Fruit fly (Drosophila melanogaster) whole organism, embryonic: Measurements from ENCODE around the gene amon.

Experiments
- CG10147 ChIP-seq: fragments of 200-800 bp; sonication (Bioruptor generic); optimal IDR thresholded peaks from 2 replicates; lab custom pipeline; 2019; ENCODE audit warnings: missing biosample characterization, mild to moderate bottlenecking, missing genetic modification characterization, moderate library complexity
- CG14014 ChIP-seq: fragments of 200-800 bp; sonication (Bioruptor generic); IDR thresholded peaks from 2 replicates; pipeline ENCODE4 v1.3.6; 2022; ENCODE audit warnings: missing biosample characterization, missing genetic modification characterization
- CG14965 ChIP-seq: fragments of 200-800 bp; sonication (Bioruptor generic); optimal IDR thresholded peaks from 2 replicates; lab custom pipeline; 2016; ENCODE audit warnings: missing biosample characterization, missing genetic modification characterization, borderline replicate concordance
- CG17802 ChIP-seq: fragments of 200-800 bp; sonication (Bioruptor generic); optimal IDR thresholded peaks from 2 replicates; lab custom pipeline; 2018; ENCODE audit warnings: missing biosample characterization, mild to moderate bottlenecking, missing genetic modification characterization, moderate library complexity
- CG18262 ChIP-seq: fragments of 200-800 bp; optimal IDR thresholded peaks from 3 replicates; lab custom pipeline; 2019; ENCODE audit warnings: missing biosample characterization, mild to moderate bottlenecking, missing genetic modification characterization, moderate library complexity
- CG2712 ChIP-seq: fragments of 200-800 bp; optimal IDR thresholded peaks from 3 replicates; lab custom pipeline; 2019; ENCODE audit warnings: missing biosample characterization, mild to moderate bottlenecking, missing genetic modification characterization, moderate library complexity
- CG2875 ChIP-seq: fragments of 200-800 bp; sonication (Bioruptor generic); optimal IDR thresholded peaks from 2 replicates; lab custom pipeline; 2017; ENCODE audit warnings: missing biosample characterization, mild to moderate bottlenecking, missing genetic modification characterization, missing genetic modification reagents
- CG34224 ChIP-seq: fragments of 200-800 bp; sonication (Bioruptor generic); IDR thresholded peaks from 3 replicates; pipeline ENCODE4 v1.3.6; 2022; ENCODE audit warnings: missing biosample characterization, missing genetic modification characterization; ENCODE audit not compliant: partially characterized antibody
- CG34422 ChIP-seq: fragments of 200-800 bp; sonication (Bioruptor generic); IDR thresholded peaks from 3 replicates; pipeline ENCODE4 v1.3.6; 2022; ENCODE audit warnings: missing biosample characterization, missing genetic modification characterization
- CG42726 ChIP-seq: fragments of 200-800 bp; sonication (Bioruptor generic); IDR thresholded peaks from 2 replicates; pipeline ENCODE4 v1.3.6; 2022; ENCODE audit warnings: missing biosample characterization, missing genetic modification characterization; ENCODE audit not compliant: partially characterized antibody
- CG4404 ChIP-seq: fragments of 200-800 bp; sonication (Bioruptor generic); IDR thresholded peaks from 2 replicates; pipeline ENCODE4 v1.3.6; 2022; ENCODE audit warnings: missing biosample characterization, missing genetic modification characterization
- CG7357 ChIP-seq: fragments of 200-800 bp; sonication (Bioruptor generic); IDR thresholded peaks from 3 replicates; pipeline ENCODE4 v1.3.6; 2022; ENCODE audit warnings: missing biosample characterization, missing genetic modification characterization
- CG7556 ChIP-seq: fragments of 200-800 bp; sonication (Bioruptor generic); optimal IDR thresholded peaks from 2 replicates; lab custom pipeline; 2017; ENCODE audit warnings: missing biosample characterization, mild to moderate bottlenecking, missing genetic modification characterization
- CG7786 ChIP-seq: fragments of 200-800 bp; sonication (Bioruptor generic); optimal IDR thresholded peaks from 2 replicates; lab custom pipeline; 2016; ENCODE audit warnings: missing biosample characterization, missing genetic modification characterization
- CG7839 ChIP-seq: fragments of 200-800 bp; sonication (Bioruptor generic); optimal IDR thresholded peaks from 3 replicates; lab custom pipeline; 2018; ENCODE audit warnings: missing biosample characterization, mild to moderate bottlenecking, missing genetic modification characterization, moderate library complexity
- CG7963 ChIP-seq: fragments of 200-800 bp; sonication (Bioruptor generic); IDR thresholded peaks from 3 replicates; pipeline ENCODE4 v1.3.6; 2022; ENCODE audit warnings: missing biosample characterization, missing genetic modification characterization; ENCODE audit not compliant: partially characterized antibody
- CG8281 ChIP-seq: fragments of 200-800 bp; sonication (Bioruptor generic); optimal IDR thresholded peaks from 2 replicates; lab custom pipeline; 2018; ENCODE audit warnings: missing biosample characterization, mild to moderate bottlenecking, missing genetic modification characterization, moderate library complexity
- CG9609 ChIP-seq: fragments of 200-800 bp; sonication (Bioruptor generic); optimal IDR thresholded peaks from 3 replicates; lab custom pipeline; 2016; ENCODE audit warnings: missing biosample characterization, missing genetic modification characterization
- CG9727 ChIP-seq: fragments of 200-800 bp; sonication (Bioruptor generic); optimal IDR thresholded peaks from 3 replicates; lab custom pipeline; 2017; ENCODE audit warnings: missing biosample characterization, mild to moderate bottlenecking, missing genetic modification characterization
- Dll ChIP-seq: fragments of 200-800 bp; sonication (Bioruptor generic); IDR thresholded peaks from 4 replicates; pipeline ENCODE4 v1.3.6; 2022; ENCODE audit warnings: missing biosample characterization, missing genetic modification characterization; ENCODE audit not compliant: partially characterized antibody
- HLH54F ChIP-seq: fragments of 200-800 bp; sonication (Bioruptor generic); optimal IDR thresholded peaks from 3 replicates; lab custom pipeline; 2016; ENCODE audit warnings: missing biosample characterization, missing genetic modification characterization
- Hmx ChIP-seq: fragments of 200-800 bp; sonication (Bioruptor generic); optimal IDR thresholded peaks from 2 replicates; lab custom pipeline; 2016; ENCODE audit warnings: missing biosample characterization, missing genetic modification characterization
- MBD-R2 ChIP-seq: fragments of 200-800 bp; sonication (Bioruptor generic); IDR thresholded peaks from 2 replicates; pipeline ENCODE4 v1.3.6; 2022; ENCODE audit warnings: missing biosample characterization, missing genetic modification characterization
- MESR4 ChIP-seq: fragments of 200-800 bp; sonication (Bioruptor generic); optimal IDR thresholded peaks from 2 replicates; lab custom pipeline; 2018; ENCODE audit warnings: missing biosample characterization, mild to moderate bottlenecking, missing genetic modification characterization, moderate library complexity
- Max ChIP-seq: fragments of 200-800 bp; sonication (Bioruptor generic); optimal IDR thresholded peaks from 2 replicates; lab custom pipeline; 2016; ENCODE audit warnings: missing biosample characterization, mild to moderate bottlenecking, missing genetic modification characterization
- Mes4 ChIP-seq: fragments of 200-800 bp; sonication (Bioruptor generic); optimal IDR thresholded peaks from 2 replicates; lab custom pipeline; 2016; ENCODE audit warnings: missing biosample characterization, missing genetic modification characterization
- Myb ChIP-seq: fragments of 200-800 bp; sonication (Bioruptor generic); optimal IDR thresholded peaks from 2 replicates; lab custom pipeline; 2016; ENCODE audit warnings: missing biosample characterization, missing genetic modification characterization
- Opbp ChIP-seq: fragments of 200-800 bp; sonication (Bioruptor generic); IDR thresholded peaks from 3 replicates; pipeline ENCODE4 v1.3.6; 2022; ENCODE audit warnings: missing biosample characterization, missing genetic modification characterization; ENCODE audit not compliant: partially characterized antibody
- Ravus ChIP-seq: fragments of 200-800 bp; sonication (Bioruptor generic); IDR thresholded peaks from 2 replicates; pipeline ENCODE4 v1.3.6; 2022; ENCODE audit warnings: missing biosample characterization, missing genetic modification characterization
- Rfx ChIP-seq: fragments of 200-800 bp; sonication (Bioruptor generic); IDR thresholded peaks from 2 replicates; pipeline ENCODE4 v1.3.6; 2022; ENCODE audit warnings: missing biosample characterization, missing genetic modification characterization
- Side ChIP-seq: fragments of 200-800 bp; sonication (Bioruptor generic); optimal IDR thresholded peaks from 2 replicates; lab custom pipeline; 2016; ENCODE audit warnings: missing biosample characterization, missing genetic modification characterization
- Six4 ChIP-seq: fragments of 200-800 bp; sonication (Bioruptor generic); optimal IDR thresholded peaks from 2 replicates; lab custom pipeline; 2016; ENCODE audit warnings: missing biosample characterization, missing genetic modification characterization
- Sry-β ChIP-seq: fragments of 200-800 bp; sonication (Bioruptor generic); optimal IDR thresholded peaks from 2 replicates; lab custom pipeline; 2018; ENCODE audit warnings: missing biosample characterization, mild to moderate bottlenecking, missing genetic modification characterization, moderate library complexity
- TFAM ChIP-seq: fragments of 200-800 bp; sonication (Bioruptor generic); optimal IDR thresholded peaks from 2 replicates; lab custom pipeline; 2017; ENCODE audit warnings: missing biosample characterization, missing genetic modification characterization, inconsistent platforms
- Vsx1 ChIP-seq: fragments of 200-800 bp; sonication (Bioruptor generic); optimal IDR thresholded peaks from 2 replicates; lab custom pipeline; 2017; ENCODE audit warnings: missing biosample characterization, mild to moderate bottlenecking, missing genetic modification characterization, missing genetic modification reagents
- ase ChIP-seq: fragments of 200-800 bp; sonication (Bioruptor generic); IDR thresholded peaks from 3 replicates; pipeline ENCODE4 v1.3.6; 2022; ENCODE audit warnings: missing biosample characterization, missing genetic modification characterization
- br ChIP-seq: fragments of >200 bp; optimal IDR thresholded peaks from 2 replicates; lab custom pipeline; 2017
- cas ChIP-seq: fragments of 200-800 bp; sonication (Bioruptor generic); IDR thresholded peaks from 2 replicates; pipeline ENCODE4 v1.3.6; 2022; ENCODE audit warnings: missing biosample characterization, missing genetic modification characterization
- cato ChIP-seq: fragments of 200-800 bp; sonication (Bioruptor generic); optimal IDR thresholded peaks from 2 replicates; lab custom pipeline; 2016; ENCODE audit warnings: missing biosample characterization, missing genetic modification characterization, borderline replicate concordance
- danr ChIP-seq: fragments of 200-800 bp; sonication (Bioruptor generic); IDR thresholded peaks from 2 replicates; pipeline ENCODE4 v1.3.6; 2022; ENCODE audit warnings: missing biosample characterization, missing genetic modification characterization
- dpn ChIP-seq, 2 experiments: fragments of 200-800 bp; sonication (Bioruptor generic); optimal IDR thresholded peaks; 3 replicates each; lab custom pipeline; 2016; ENCODE audit warnings: missing biosample characterization in 2 of 2, missing genetic modification characterization in 2 of 2
- ems ChIP-seq: fragments of 200-800 bp; sonication (Bioruptor generic); optimal IDR thresholded peaks from 3 replicates; lab custom pipeline; 2016; ENCODE audit warnings: missing biosample characterization, missing genetic modification characterization
- gro ChIP-seq: fragments of 200-800 bp; sonication (Bioruptor generic); optimal IDR thresholded peaks from 2 replicates; lab custom pipeline; 2016; ENCODE audit warnings: missing biosample characterization, missing genetic modification characterization
- kay ChIP-seq: fragments of 200-800 bp; sonication (Bioruptor generic); optimal IDR thresholded peaks from 2 replicates; lab custom pipeline; 2016; ENCODE audit warnings: missing biosample characterization, missing genetic modification characterization
- nau ChIP-seq: fragments of 200-800 bp; sonication (Bioruptor generic); optimal IDR thresholded peaks from 3 replicates; lab custom pipeline; 2017; ENCODE audit warnings: missing biosample characterization, mild to moderate bottlenecking, missing genetic modification characterization, missing genetic modification reagents
- sc ChIP-seq, 3 experiments: fragments of >200 bp in 2 of 3; fragments of 200-800 bp in 1 of 3; sonication (Bioruptor generic) in 1 of 3; optimal IDR thresholded peaks; 2 replicates in 2 of 3; 3 replicates in 1 of 3; lab custom pipeline; 2017; ENCODE audit warnings: mild to moderate bottlenecking in 1 of 3, missing biosample characterization in 1 of 3, missing genetic modification characterization in 1 of 3, missing genetic modification reagents in 1 of 3
- slbo ChIP-seq: fragments of 200-800 bp; sonication (Bioruptor generic); IDR thresholded peaks from 2 replicates; pipeline ENCODE4 v1.3.6; 2022; ENCODE audit warnings: missing biosample characterization, missing genetic modification characterization
- ssp ChIP-seq: fragments of 200-800 bp; sonication (Bioruptor generic); IDR thresholded peaks from 2 replicates; pipeline ENCODE4 v1.3.6; 2022; ENCODE audit warnings: missing biosample characterization, missing genetic modification characterization

amon gene

dm6 chr3R:26717864-26718263, 3.9 kb upstream of the amon start, which contains the start of gene Yif1 (continued):
- peak; percentile 16; the same call in 1 of the 2 replicates for TF ChIP-seq MBD-R2 (GFP tag; lab: Robert Waterston, UW)
- TF ChIP-seq CG2712 (tag; lab: Kevin White, UChicago): no peak
- no peak for TF ChIP-seq CG7556
- TF ChIP-seq MESR4: peak; percentile 70
- TF ChIP-seq Dll (GFP tag; lab: Robert Waterston, UW): 0 out of 4 replicates have a peak, but pooled peaks have one; percentile 30
- no peak for TF ChIP-seq gro
- TF ChIP-seq Rfx (GFP tag; lab: Robert Waterston, UW): peak; percentile 6; the same call in 1 of the 2 replicates
- no peak for TF ChIP-seq Six4 (GFP tag; lab: Kevin White, UChicago)
- TF ChIP-seq, all 482 proteins: peak for 9

DNA sequence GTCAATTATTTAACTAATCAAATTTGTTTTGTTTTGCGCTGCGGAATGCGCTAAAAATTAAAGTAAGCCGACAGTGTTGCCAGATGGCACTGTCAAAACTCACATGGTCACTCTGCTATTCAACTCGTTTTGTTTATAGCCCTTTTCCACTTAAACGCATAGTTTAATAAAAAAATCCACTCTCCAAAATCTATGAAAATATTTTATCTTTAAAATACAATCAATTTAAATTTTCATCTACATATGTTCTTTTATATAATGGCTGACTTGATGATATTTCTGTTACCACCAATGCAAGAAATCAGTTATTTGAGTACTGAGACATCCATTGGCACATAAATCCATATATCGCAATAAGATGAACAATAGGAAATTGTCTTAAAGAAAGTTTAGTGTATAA, 3.3 kb upstream of the amon start, which contains the start of gene CG6425:
TSS of gene CG6425 (minus strand) at position 95 of the 400 bp plus-strand sequence.
- TF ChIP-seq nau (no peak), Sry-β (no peak), kay (GFP tag; lab: Kevin White, UChicago) (no peak), Vsx1 (no peak), CG9727 (GFP tag; lab: Kevin White, UChicago) (no peak), Side (no peak), CG8281 (no peak), CG18262 (peak; percentile 20), CG4404 (0 out of 2 replicates have a peak, but pooled peaks have one; percentile 13), CG7963 (GFP tag; lab: Robert Waterston, UW) (0 out of 3 replicates have a peak, but pooled peaks have one; percentile 10), TFAM (GFP tag; lab: Kevin White, UChicago) (no peak), Hmx (GFP tag; lab: Kevin White, UChicago) (no peak), ase (0 out of 3 replicates have a peak, but pooled peaks have one; percentile 7), cas (GFP tag; lab: Robert Waterston, UW) (no peak), ems (GFP tag; lab: Kevin White, UChicago) (no peak), br (no peak), CG7839 (tag; lab: Kevin White, UChicago) (peak; percentile 15), CG14014 (GFP tag; lab: Robert Waterston, UW) (0 out of 2 replicates have a peak, but pooled peaks have one; percentile 36), Opbp (GFP tag; lab: Robert Waterston, UW) (no peak), CG17802 (tag; lab: Kevin White, UChicago) (peak; percentile 55), Mes4 (GFP tag; lab: Kevin White, UChicago) (no peak), CG14965 (GFP tag; lab: Kevin White, UChicago) (no peak), Dll (GFP tag; lab: Robert Waterston, UW) (no peak), slbo (peak; percentile 72), dpn (GFP tag; optimal IDR thresholded peaks at IDR 0.05; lab: Kevin White, UChicago) (no peak), CG42726 (GFP tag; lab: Robert Waterston, UW) (no peak), Ravus (no peak), CG7786 (no peak), CG7357 (GFP tag; lab: Robert Waterston, UW) (peak; percentile 98), sc (optimal IDR thresholded peaks at IDR 0.05; lab: Kevin White, UChicago) (no peak), sc (GFP tag; optimal IDR thresholded peaks at IDR 0.05; lab: Kevin White, UChicago) (no peak), danr (GFP tag; lab: Robert Waterston, UW) (no peak), CG2875 (GFP tag; lab: Kevin White, UChicago) (no peak), MBD-R2 (GFP tag; lab: Robert Waterston, UW) (peak; percentile 64), ssp (peak; percentile 97), Max (GFP tag; lab: Kevin White, UChicago) (no peak), Myb (no peak), CG34422 (GFP tag; lab: Robert Waterston, UW) (no peak), CG2712 (tag; lab: Kevin White, UChicago) (peak; percentile 42), cato (GFP tag; lab: Kevin White, UChicago) (no peak), CG34224 (GFP tag; lab: Robert Waterston, UW) (no peak), HLH54F (GFP tag; lab: Kevin White, UChicago) (peak; percentile 11), CG9609 (GFP tag; lab: Kevin White, UChicago) (no peak), CG10147 (GFP tag; lab: Kevin White, UChicago) (no peak)
